Fruit fly (Drosophila melanogaster) whole organism, embryonic: ENCODE data around the gene CG45072.

Experiments
- Antp ChIP-seq: fragments of 200-800 bp; sonication (Bioruptor generic); optimal IDR thresholded peaks from 3 replicates; lab custom pipeline; 2016; ENCODE audit warnings: missing biosample characterization, missing genetic modification characterization
- Asciz ChIP-seq: fragments of 200-800 bp; sonication (Bioruptor generic); optimal IDR thresholded peaks from 2 replicates; lab custom pipeline; 2017; ENCODE audit warnings: missing biosample characterization, mild to moderate bottlenecking, missing genetic modification characterization, missing genetic modification reagents
- Atf6 ChIP-seq: fragments of 200-800 bp; sonication (Bioruptor generic); IDR thresholded peaks from 2 replicates; pipeline ENCODE4 v1.3.6; 2022; ENCODE audit warnings: missing biosample characterization, missing genetic modification characterization
- B-H1 ChIP-seq: fragments of 200-800 bp; sonication (Bioruptor generic); IDR thresholded peaks from 3 replicates; pipeline ENCODE4 v1.3.6; 2022; ENCODE audit warnings: missing biosample characterization, missing genetic modification characterization
- Blimp-1 ChIP-seq: fragments of 200-800 bp; sonication (Bioruptor generic); optimal IDR thresholded peaks from 3 replicates; lab custom pipeline; 2018; ENCODE audit warnings: missing biosample characterization, missing genetic modification characterization, mild to moderate bottlenecking, moderate library complexity, missing genetic modification reagents
- C15 ChIP-seq: fragments of 200-800 bp; sonication (Bioruptor generic); IDR thresholded peaks from 3 replicates; pipeline ENCODE4 v1.3.6; 2022; ENCODE audit warnings: missing biosample characterization, missing genetic modification characterization
- CG10366 ChIP-seq: fragments of 200-800 bp; sonication (Bioruptor generic); IDR thresholded peaks from 2 replicates; pipeline ENCODE4 v1.3.6; 2022; ENCODE audit warnings: missing biosample characterization, missing genetic modification characterization
- CG11696 ChIP-seq: fragments of 200-800 bp; sonication (Bioruptor generic); IDR thresholded peaks from 2 replicates; pipeline ENCODE4 v1.3.6; 2022; ENCODE audit warnings: missing biosample characterization, missing genetic modification characterization
- CG14710 ChIP-seq: fragments of 200-800 bp; sonication (Bioruptor generic); optimal IDR thresholded peaks from 3 replicates; lab custom pipeline; 2019; ENCODE audit warnings: missing biosample characterization, mild to moderate bottlenecking, missing genetic modification characterization, moderate library complexity
- CG14860 ChIP-seq: fragments of 200-800 bp; sonication (Bioruptor generic); IDR thresholded peaks from 3 replicates; pipeline ENCODE4 v1.3.6; 2022; ENCODE audit warnings: missing biosample characterization, missing genetic modification characterization; ENCODE audit not compliant: partially characterized antibody
- CG15479 ChIP-seq: fragments of 200-800 bp; sonication (Bioruptor generic); optimal IDR thresholded peaks from 3 replicates; lab custom pipeline; 2019; ENCODE audit warnings: missing biosample characterization, mild to moderate bottlenecking, missing genetic modification characterization, moderate library complexity
- CG1603 ChIP-seq: fragments of 200-800 bp; sonication (Bioruptor generic); optimal IDR thresholded peaks from 2 replicates; lab custom pipeline; 2019; ENCODE audit warnings: missing biosample characterization, mild to moderate bottlenecking, missing genetic modification characterization, moderate library complexity
- CG16779 ChIP-seq: fragments of 200-800 bp; sonication (Bioruptor generic); IDR thresholded peaks from 2 replicates; pipeline ENCODE4 v1.3.6; 2022; ENCODE audit warnings: missing biosample characterization, missing genetic modification characterization
- CG31224 ChIP-seq: fragments of 200-800 bp; sonication (Bioruptor generic); IDR thresholded peaks from 2 replicates; pipeline ENCODE4 v1.3.6; 2022; ENCODE audit warnings: missing biosample characterization, missing genetic modification characterization
- CG4424 ChIP-seq: fragments of 200-800 bp; sonication (Bioruptor generic); optimal IDR thresholded peaks from 3 replicates; lab custom pipeline; 2016; ENCODE audit warnings: missing biosample characterization, missing genetic modification characterization
- CG6175 ChIP-seq: fragments of 200-800 bp; sonication (Bioruptor generic); IDR thresholded peaks from 3 replicates; pipeline ENCODE4 v1.3.6; 2022; ENCODE audit warnings: missing biosample characterization, missing genetic modification characterization
- CG6689 ChIP-seq: fragments of 200-800 bp; sonication (Bioruptor generic); IDR thresholded peaks from 2 replicates; pipeline ENCODE4 v1.3.6; 2022; ENCODE audit warnings: missing biosample characterization, missing genetic modification characterization
- CG8944 ChIP-seq: fragments of 200-800 bp; sonication (Bioruptor generic); optimal IDR thresholded peaks from 3 replicates; lab custom pipeline; 2016; ENCODE audit warnings: missing biosample characterization, missing genetic modification characterization
- CG9727 ChIP-seq: fragments of 200-800 bp; sonication (Bioruptor generic); optimal IDR thresholded peaks from 3 replicates; lab custom pipeline; 2017; ENCODE audit warnings: missing biosample characterization, mild to moderate bottlenecking, missing genetic modification characterization
- Drgx ChIP-seq: fragments of 200-800 bp; sonication (Bioruptor generic); IDR thresholded peaks from 2 replicates; pipeline ENCODE4 v1.3.6; 2022; ENCODE audit warnings: missing biosample characterization, missing genetic modification characterization
- Ets65A ChIP-seq: fragments of 200-800 bp; sonication (Bioruptor generic); peaks from one replicate; lab custom pipeline; 2016; ENCODE audit warnings: missing biosample characterization, missing genetic modification characterization
- Ets97D ChIP-seq: fragments of 200-800 bp; sonication (Bioruptor generic); optimal IDR thresholded peaks from 3 replicates; lab custom pipeline; 2016; ENCODE audit warnings: missing biosample characterization, missing genetic modification characterization
- HLH4C ChIP-seq: fragments of 200-800 bp; sonication (Bioruptor generic); IDR thresholded peaks from 3 replicates; pipeline ENCODE4 v1.3.6; 2022; ENCODE audit warnings: missing biosample characterization, missing genetic modification characterization; ENCODE audit not compliant: partially characterized antibody
- Hr51 ChIP-seq, 2 experiments: fragments of 200-800 bp; sonication (Bioruptor generic); optimal IDR thresholded peaks; 2 replicates in 1 of 2; 3 replicates in 1 of 2; lab custom pipeline; 2016 to 2018; ENCODE audit warnings: missing biosample characterization in 2 of 2, missing genetic modification characterization in 2 of 2, mild to moderate bottlenecking in 1 of 2, moderate library complexity in 1 of 2
- Oli ChIP-seq: fragments of 200-800 bp; sonication (Bioruptor generic); optimal IDR thresholded peaks from 2 replicates; lab custom pipeline; 2018; ENCODE audit warnings: missing biosample characterization, mild to moderate bottlenecking, missing genetic modification characterization, moderate library complexity
- Ptx1 ChIP-seq: fragments of 200-800 bp; sonication (Bioruptor generic); IDR thresholded peaks from 2 replicates; pipeline ENCODE4 v1.3.6; 2022; ENCODE audit warnings: missing biosample characterization, missing genetic modification characterization
- Ssrp ChIP-seq: fragments of 200-800 bp; sonication (Bioruptor generic); optimal IDR thresholded peaks from 2 replicates; lab custom pipeline; 2018; ENCODE audit warnings: missing biosample characterization, mild to moderate bottlenecking, missing genetic modification characterization, moderate library complexity
- Xrp1 ChIP-seq: fragments of 200-800 bp; sonication (Bioruptor generic); IDR thresholded peaks from 2 replicates; pipeline ENCODE4 v1.3.6; 2022; ENCODE audit warnings: missing biosample characterization, missing genetic modification characterization
- ase ChIP-seq: fragments of 200-800 bp; sonication (Bioruptor generic); IDR thresholded peaks from 3 replicates; pipeline ENCODE4 v1.3.6; 2022; ENCODE audit warnings: missing biosample characterization, missing genetic modification characterization
- az2 ChIP-seq: fragments of 200-800 bp; sonication (Bioruptor generic); optimal IDR thresholded peaks from 3 replicates; lab custom pipeline; 2016; ENCODE audit warnings: missing biosample characterization, missing genetic modification characterization
- bsh ChIP-seq, 2 experiments: fragments of 200-800 bp; sonication (Bioruptor generic); optimal IDR thresholded peaks; 2 replicates each; lab custom pipeline; 2017 to 2018; ENCODE audit warnings: mild to moderate bottlenecking in 2 of 2, missing biosample characterization in 2 of 2, missing genetic modification characterization in 2 of 2, moderate library complexity in 1 of 2
- chif ChIP-seq, 2 experiments: fragments of 200-800 bp; sonication (Bioruptor generic); optimal IDR thresholded peaks; 3 replicates each; lab custom pipeline; 2016; ENCODE audit warnings: missing biosample characterization in 2 of 2, missing genetic modification characterization in 2 of 2
- ci ChIP-seq: fragments of 200-800 bp; sonication (Bioruptor generic); IDR thresholded peaks from 3 replicates; pipeline ENCODE4 v1.3.6; 2022; ENCODE audit warnings: missing biosample characterization, missing genetic modification characterization
- dmrt11E ChIP-seq: fragments of 200-800 bp; sonication (Bioruptor generic); optimal IDR thresholded peaks from 3 replicates; lab custom pipeline; 2018; ENCODE audit warnings: missing biosample characterization, mild to moderate bottlenecking, missing genetic modification characterization, moderate library complexity
- eyg ChIP-seq: fragments of 200-800 bp; sonication (Bioruptor generic); optimal IDR thresholded peaks from 3 replicates; lab custom pipeline; 2016; ENCODE audit warnings: missing biosample characterization, missing genetic modification characterization
- gcm ChIP-seq: fragments of 200-800 bp; sonication (Bioruptor generic); optimal IDR thresholded peaks from 2 replicates; lab custom pipeline; 2019; ENCODE audit warnings: missing biosample characterization, mild to moderate bottlenecking, missing genetic modification characterization, moderate library complexity
- gem ChIP-seq: fragments of 200-800 bp; sonication (Bioruptor generic); optimal IDR thresholded peaks from 2 replicates; lab custom pipeline; 2019; ENCODE audit warnings: missing biosample characterization, mild to moderate bottlenecking, missing genetic modification characterization, moderate library complexity
- hb ChIP-seq: fragments of 200-800 bp; sonication (Bioruptor generic); IDR thresholded peaks from 3 replicates; pipeline ENCODE4 v1.3.6; 2022; ENCODE audit warnings: missing biosample characterization, missing genetic modification characterization; ENCODE audit not compliant: partially characterized antibody
- inv ChIP-seq: fragments of 200-800 bp; sonication (Bioruptor generic); IDR thresholded peaks from 2 replicates; pipeline ENCODE4 v1.3.6; 2022; ENCODE audit warnings: missing biosample characterization, missing genetic modification characterization; ENCODE audit not compliant: partially characterized antibody
- prd ChIP-seq, 3 experiments: fragments of >200 bp in 2 of 3; fragments of 200-800 bp in 1 of 3; sonication (Bioruptor generic) in 1 of 3; optimal IDR thresholded peaks in 2 of 3; IDR thresholded peaks in 1 of 3; 2 replicates in 2 of 3; 3 replicates in 1 of 3; pipeline versions ENCODE4 v1.3.6 to Lab custom; 2017 to 2022; ENCODE audit warnings: missing biosample characterization in 1 of 3, missing genetic modification characterization in 1 of 3
- row ChIP-seq: fragments of 200-800 bp; sonication (Bioruptor generic); IDR thresholded peaks from 3 replicates; pipeline ENCODE4 v1.3.6; 2022; ENCODE audit warnings: missing biosample characterization, missing genetic modification characterization
- sens ChIP-seq: fragments of 200-800 bp; sonication (Bioruptor generic); peaks from one replicate; lab custom pipeline; 2016; ENCODE audit warnings: missing biosample characterization, missing genetic modification characterization
- sisA ChIP-seq: fragments of 200-800 bp; sonication (Bioruptor generic); IDR thresholded peaks from 2 replicates; pipeline ENCODE4 v1.3.6; 2022; ENCODE audit warnings: missing biosample characterization, missing genetic modification characterization
- tin ChIP-seq: fragments of 200-800 bp; sonication (Bioruptor generic); optimal IDR thresholded peaks from 3 replicates; lab custom pipeline; 2016; ENCODE audit warnings: missing biosample characterization, missing genetic modification characterization
- tx ChIP-seq: fragments of 200-800 bp; sonication (Bioruptor generic); optimal IDR thresholded peaks from 2 replicates; lab custom pipeline; 2016; ENCODE audit warnings: missing biosample characterization, missing genetic modification characterization
- zen ChIP-seq: fragments of 200-800 bp; sonication (Bioruptor generic); optimal IDR thresholded peaks from 3 replicates; lab custom pipeline; 2018; ENCODE audit warnings: missing biosample characterization, mild to moderate bottlenecking, missing genetic modification characterization, moderate library complexity

Gene CG45072

DNA sequence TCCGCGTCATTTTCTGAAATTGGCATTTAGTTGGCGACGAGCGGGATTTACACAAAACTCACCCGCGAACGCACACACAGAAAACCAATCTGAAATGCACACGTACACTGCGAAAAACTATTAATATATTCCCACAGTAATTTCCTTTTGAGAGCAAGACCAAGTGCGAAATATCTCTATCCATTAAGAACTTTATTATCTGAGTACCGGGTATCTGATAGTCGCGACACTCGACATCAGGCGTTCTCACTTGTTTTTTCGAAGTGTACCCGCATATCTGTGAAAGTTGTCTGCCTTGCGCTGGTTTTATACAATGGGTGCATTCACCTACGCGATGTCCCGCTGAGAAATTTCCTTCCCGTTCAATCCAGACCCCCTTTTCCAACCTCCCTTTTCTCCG lies 47.0 kb downstream of the CG45072 start (continued):
- TF ChIP-seq zen (no peak), Drgx (GFP tag; lab: Robert Waterston, UW) (peak; percentile 59), B-H1 (GFP tag; lab: Robert Waterston, UW) (no peak), az2 (peak; percentile 26), eyg (no peak), ase (0 out of 3 replicates have a peak, but pooled peaks have one; percentile 10), sens (GFP tag; lab: Kevin White, UChicago) (peak; percentile 67), CG1603 (tag; lab: Kevin White, UChicago) (peak; percentile 57), Xrp1 (peak; percentile 55; the same call in 1 of the 2 replicates), CG16779 (GFP tag; lab: Robert Waterston, UW) (no peak), gem (tag; lab: Kevin White, UChicago) (peak; percentile 49), Oli (tag; lab: Kevin White, UChicago) (no peak), Antp (GFP tag; lab: Kevin White, UChicago) (peak; percentile 39), gcm (GFP tag; lab: Kevin White, UChicago) (peak; percentile 88), prd (optimal IDR thresholded peaks at IDR 0.05; lab: Kevin White, UChicago) (no peak), prd (GFP tag; IDR thresholded peaks at IDR 0.05; lab: Robert Waterston, UW) (peak; percentile 47; the same call in 1 of the 3 replicates), Ets65A (peak; percentile 60), CG6175 (no peak), CG15479 (GFP tag; lab: Kevin White, UChicago) (no peak), CG6689 (GFP tag; lab: Robert Waterston, UW) (0 out of 2 replicates have a peak, but pooled peaks have one; percentile 25), row (GFP tag; lab: Robert Waterston, UW) (0 out of 3 replicates have a peak, but pooled peaks have one; percentile 26), sisA (peak; percentile 38; the same call in 1 of the 2 replicates), inv (peak; percentile 17; the same call in 1 of the 2 replicates), Hr51 (GFP tag; optimal IDR thresholded peaks at IDR 0.05; lab: Kevin White, UChicago) (no peak), Blimp-1 (peak; percentile 50), CG9727 (GFP tag; lab: Kevin White, UChicago) (peak; percentile 1), ci (GFP tag; lab: Robert Waterston, UW) (peak; percentile 22; the same call in 1 of the 3 replicates), Ssrp (tag; lab: Kevin White, UChicago) (peak; percentile 13), tin (GFP tag; lab: Kevin White, UChicago) (peak; percentile 13), CG14710 (peak; percentile 5), chif (GFP tag; optimal IDR thresholded peaks at IDR 0.05; lab: Kevin White, UChicago) (peak in 1 of 2 experiments; percentile 41), CG11696 (GFP tag; lab: Robert Waterston, UW) (no peak), tx (GFP tag; lab: Kevin White, UChicago) (peak; percentile 29), bsh (GFP tag; optimal IDR thresholded peaks at IDR 0.05; lab: Kevin White, UChicago) (peak; percentile 4 to 47), Atf6 (GFP tag; lab: Robert Waterston, UW) (0 out of 2 replicates have a peak, but pooled peaks have one; percentile 11), Ets97D (GFP tag; lab: Kevin White, UChicago) (no peak), Asciz (GFP tag; lab: Kevin White, UChicago) (no peak), CG14860 (GFP tag; lab: Robert Waterston, UW) (0 out of 3 replicates have a peak, but pooled peaks have one; percentile 35), C15 (no peak), CG4424 (GFP tag; lab: Kevin White, UChicago) (peak; percentile 17), Ptx1 (GFP tag; lab: Robert Waterston, UW) (0 out of 2 replicates have a peak, but pooled peaks have one; percentile 14), HLH4C (GFP tag; lab: Robert Waterston, UW) (peak; percentile 72), CG10366 (GFP tag; lab: Robert Waterston, UW) (peak; percentile 26; the same call in 1 of the 2 replicates), dmrt11E (tag; lab: Kevin White, UChicago) (peak; percentile 25), CG8944 (no peak), CG31224 (GFP tag; lab: Robert Waterston, UW) (no peak), hb (peak; percentile 51; the same call in 1 of the 3 replicates)
